Fruit fly (Drosophila melanogaster): ENCODE data around the gene knk.

Gene knk

dm6 chr3R:10148376-10148887, 23.0 kb upstream of the knk start:
- TF ChIP-seq gl (tag; optimal IDR thresholded peaks at IDR 0.05) (no peak), CG34367 (tag; optimal IDR thresholded peaks at IDR 0.05) (no peak), CG13204 (GFP tag; optimal IDR thresholded peaks at IDR 0.05) (no peak)

DNA sequence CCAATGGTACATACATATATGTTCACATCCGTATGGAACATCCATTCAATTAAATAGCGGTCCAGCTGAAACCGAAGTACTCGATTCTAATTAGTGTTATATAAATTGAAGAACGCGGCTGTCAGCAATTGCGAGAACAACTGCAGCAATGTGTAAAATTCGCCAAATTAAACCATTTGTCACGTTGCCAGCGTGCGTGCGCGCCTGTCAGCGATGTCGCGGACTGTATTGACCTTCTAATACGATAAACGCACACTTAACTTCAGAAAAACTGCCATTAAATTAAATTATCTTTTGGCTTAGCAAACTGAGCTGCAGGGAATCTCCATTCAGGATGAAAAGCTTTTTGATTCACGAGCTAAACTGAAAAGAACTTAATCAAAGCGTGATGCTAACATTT, 21.7 kb upstream of the knk start:
- TF ChIP-seq Snoo (tag; optimal IDR thresholded peaks at IDR 0.05), result no peak
- TF ChIP-seq CG4496 (GFP tag; IDR thresholded peaks at IDR 0.05), result no peak
- TF ChIP-seq CG9948 (tag; optimal IDR thresholded peaks at IDR 0.05), result no peak
- TF ChIP-seq CG8159 (tag; optimal IDR thresholded peaks at IDR 0.05), result no peak
- TF ChIP-seq CG34367 (tag; optimal IDR thresholded peaks at IDR 0.05), result no peak
- TF ChIP-seq CG12605 (GFP tag; IDR thresholded peaks at IDR 0.05), result no peak
- TF ChIP-seq CG15710 (tag; optimal IDR thresholded peaks at IDR 0.05), result no peak
- no peak for TF ChIP-seq gl (tag; optimal IDR thresholded peaks at IDR 0.05)

- peak; percentile 10; the same call in 1 of the 3 replicates for TF ChIP-seq CG4496 (GFP tag; IDR thresholded peaks at IDR 0.05)
- TF ChIP-seq CG13204 (GFP tag; optimal IDR thresholded peaks at IDR 0.05), result peak; percentile 23
- TF ChIP-seq Pif1B (GFP tag; optimal IDR thresholded peaks at IDR 0.05), result no peak
- TF ChIP-seq Snoo (tag; optimal IDR thresholded peaks at IDR 0.05), result no peak
- no peak for TF ChIP-seq CG17806 (tag; optimal IDR thresholded peaks at IDR 0.05)
- no peak for TF ChIP-seq CG10348 (GFP tag; IDR thresholded peaks at IDR 0.05)
- no peak for TF ChIP-seq CG32121 (GFP tag; IDR thresholded peaks at IDR 0.05)
- peak; percentile 10 for TF ChIP-seq CG15710 (tag; optimal IDR thresholded peaks at IDR 0.05)
- no peak for TF ChIP-seq CG34367 (tag; optimal IDR thresholded peaks at IDR 0.05)
- TF ChIP-seq Ets98B (GFP tag; IDR thresholded peaks at IDR 0.05), result peak; percentile 62
- TF ChIP-seq CG8159 (tag; optimal IDR thresholded peaks at IDR 0.05), result peak; percentile 17
- TF ChIP-seq CG9948 (tag; optimal IDR thresholded peaks at IDR 0.05), result no peak
- TF ChIP-seq rn (GFP tag; IDR thresholded peaks at IDR 0.05), result no peak
- peak; percentile 60 for TF ChIP-seq EcR (GFP tag; optimal IDR thresholded peaks at IDR 0.05)
- peak; percentile 38; the same call in 1 of the 3 replicates for TF ChIP-seq fd96Ca (GFP tag; IDR thresholded peaks at IDR 0.05)
- TF ChIP-seq gl (tag; optimal IDR thresholded peaks at IDR 0.05), result peak; percentile 27
- TF ChIP-seq CG8301 (tag; optimal IDR thresholded peaks at IDR 0.05), result no peak
- TF ChIP-seq CG14655 (GFP tag; optimal IDR thresholded peaks at IDR 0.05), result peak; percentile 9
- TF ChIP-seq CG12605 (GFP tag; IDR thresholded peaks at IDR 0.05), result peak; percentile 54; the same call in 1 of the 2 replicates
- TF ChIP-seq Pif1A (GFP tag; optimal IDR thresholded peaks at IDR 0.05), result peak; percentile 8
Measured at dm6 chr3R:10144103-10144998, 18.9 kb upstream of the knk start, which contains the start of the genes TAF1B and Invadolysin. Gene TAF1B, minus strand, starts transcription at chr3R:10144184. Gene Invadolysin, plus strand, starts transcription at chr3R:10144668.

DNA sequence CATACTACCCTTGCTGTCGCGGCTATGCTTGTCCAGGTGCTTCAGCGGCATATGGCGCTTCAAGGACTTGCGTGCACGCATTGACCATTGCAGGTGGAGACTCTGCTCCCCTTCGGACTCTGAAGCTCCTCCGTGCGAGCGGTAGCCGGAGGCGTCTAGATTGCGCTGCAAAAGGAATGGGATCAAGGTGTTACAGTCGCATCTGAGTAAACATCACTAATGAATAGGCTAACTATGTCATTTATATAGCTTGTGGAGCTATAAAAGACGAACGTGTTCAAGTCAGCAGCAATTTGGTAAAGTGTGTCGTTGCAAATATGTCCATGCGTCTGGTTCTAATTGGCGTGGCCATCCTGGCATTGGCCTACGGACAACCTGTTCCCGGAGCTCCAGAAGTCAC, 17.3 kb upstream of the knk start, which contains the start of gene CG42759:
TSS of gene CG42759 (plus strand) at position 301 of the 400 bp plus-strand sequence.
- no peak for TF ChIP-seq CG32121 (GFP tag; IDR thresholded peaks at IDR 0.05)

DNA sequence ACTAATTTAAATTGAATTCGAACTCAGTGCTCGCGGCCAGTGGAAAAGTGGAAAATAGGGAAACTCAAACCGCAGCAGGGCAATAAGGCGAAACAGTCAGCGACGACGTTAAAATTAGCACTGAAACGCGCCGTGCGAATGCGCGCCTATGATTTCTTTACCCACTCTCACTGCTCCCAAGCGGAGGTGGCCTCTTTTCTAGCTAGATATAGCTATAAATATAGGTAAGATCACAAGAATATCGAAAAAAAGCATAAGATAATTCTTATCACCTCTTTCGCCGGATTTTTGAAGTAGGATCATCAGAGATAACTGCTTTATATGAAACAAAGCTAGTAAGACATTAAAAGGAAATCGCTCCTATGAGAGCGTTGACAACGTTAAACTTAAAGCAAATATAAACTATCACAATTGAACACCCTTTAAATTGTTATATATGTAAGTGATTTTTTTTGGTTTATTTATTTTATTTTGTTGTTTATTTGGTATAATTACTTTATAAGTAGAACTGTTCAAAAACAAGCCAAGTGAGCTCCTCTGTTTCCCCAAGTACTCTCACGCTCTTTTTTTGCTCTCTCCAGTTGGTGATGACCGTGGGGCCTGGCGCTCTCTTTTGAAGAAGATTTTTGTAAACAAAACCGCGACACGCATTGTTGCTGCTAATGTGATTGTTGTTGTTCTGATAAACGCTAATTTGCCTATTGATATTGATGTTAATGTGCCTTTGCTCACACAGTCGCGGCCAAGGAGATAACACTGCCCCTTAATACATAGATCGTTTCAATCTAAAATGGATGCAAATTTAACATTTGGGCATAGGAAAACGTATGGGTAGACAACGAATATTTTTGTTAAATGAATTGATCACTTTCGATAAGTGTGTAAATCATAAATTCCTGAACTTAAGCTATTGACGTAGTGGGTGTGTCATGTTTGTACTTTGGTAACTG, 14.5 kb upstream of the knk start, which contains the start of gene tws:
TSS of gene tws (minus strand) at position 124 of the 950 bp plus-strand sequence.
- TF ChIP-seq CG9948 (tag; optimal IDR thresholded peaks at IDR 0.05), result peak; percentile 23
- peak; percentile 15 for TF ChIP-seq CG17806 (tag; optimal IDR thresholded peaks at IDR 0.05)
- TF ChIP-seq Pif1A (GFP tag; optimal IDR thresholded peaks at IDR 0.05), result peak; percentile 35
- TF ChIP-seq CG32121 (GFP tag; IDR thresholded peaks at IDR 0.05), result no peak; the same call in 1 of the 2 replicates
- peak; percentile 55 for TF ChIP-seq CG15710 (tag; optimal IDR thresholded peaks at IDR 0.05)
- no peak for TF ChIP-seq gl (tag; optimal IDR thresholded peaks at IDR 0.05)
- no peak for TF ChIP-seq rn (GFP tag; IDR thresholded peaks at IDR 0.05)
- TF ChIP-seq Ets98B (GFP tag; IDR thresholded peaks at IDR 0.05), result peak; percentile 53
- TF ChIP-seq CG4496 (GFP tag; IDR thresholded peaks at IDR 0.05), result peak; percentile 30; the same call in 1 of the 3 replicates
- TF ChIP-seq CG14655 (GFP tag; optimal IDR thresholded peaks at IDR 0.05), result peak; percentile 66
- no peak for TF ChIP-seq fd96Ca (GFP tag; IDR thresholded peaks at IDR 0.05)
- peak; percentile 28 for TF ChIP-seq CG34367 (tag; optimal IDR thresholded peaks at IDR 0.05)
- peak; percentile 54 for TF ChIP-seq CG8159 (tag; optimal IDR thresholded peaks at IDR 0.05)
- TF ChIP-seq CG8301 (tag; optimal IDR thresholded peaks at IDR 0.05), result peak; percentile 41
- TF ChIP-seq CG13204 (GFP tag; optimal IDR thresholded peaks at IDR 0.05), result no peak
- peak; percentile 40 for TF ChIP-seq CG12605 (GFP tag; IDR thresholded peaks at IDR 0.05)
- TF ChIP-seq Snoo (tag; optimal IDR thresholded peaks at IDR 0.05), result peak; percentile 13
- TF ChIP-seq Pif1B (GFP tag; optimal IDR thresholded peaks at IDR 0.05), result peak; percentile 53
- TF ChIP-seq D1 (tag; optimal IDR thresholded peaks at IDR 0.05), result no peak
- TF ChIP-seq CG10348 (GFP tag; IDR thresholded peaks at IDR 0.05), result no peak
- TF ChIP-seq EcR (GFP tag; optimal IDR thresholded peaks at IDR 0.05), result no peak

Measured in whole organism, pupa.